Worm (Caenorhabditis elegans) whole organism, L1 larva: Measurements from ENCODE around the gene R02E12.5.
A peak's percentile ranks its signal among the peaks of the same experiment; 100 is the strongest.

ENCODE experiments used
- C16A3.4 ChIP-seq: fragments of 150-350 bp; optimal IDR thresholded peaks from 2 replicates; lab custom pipeline; 2014; ENCODE audit warnings: missing biosample characterization, missing genetic modification characterization
- F16B12.6 ChIP-seq: fragments of 150-350 bp; optimal IDR thresholded peaks from 2 replicates; lab custom pipeline; 2014; ENCODE audit warnings: missing biosample characterization, missing genetic modification characterization
- aly-2 ChIP-seq: fragments of 150-350 bp; optimal IDR thresholded peaks from 2 replicates; lab custom pipeline; 2014; ENCODE audit warnings: missing biosample characterization, missing genetic modification characterization
- ama-1 ChIP-seq: fragments of 150-350 bp; optimal IDR thresholded peaks from 2 replicates; lab custom pipeline; 2014
- ceh-8 ChIP-seq: fragments of 200-800 bp; sonication (Bioruptor generic); optimal IDR thresholded peaks from 2 replicates; lab custom pipeline; 2018; ENCODE audit warnings: mild to moderate bottlenecking, missing genetic modification characterization, moderate library complexity, missing compliant biosample characterization
- ces-1 ChIP-seq: fragments of 150-350 bp; optimal IDR thresholded peaks from 2 replicates; lab custom pipeline; 2014; ENCODE audit warnings: missing biosample characterization, missing genetic modification reagents, missing genetic modification characterization
- dpl-1 ChIP-seq, 3 experiments: fragments of 150-350 bp in 2 of 3; sonication (generic microtip) in 1 of 3; optimal IDR thresholded peaks; 2 replicates each; lab custom pipeline; 2014 to 2017; ENCODE audit warnings: missing biosample characterization in 3 of 3, missing genetic modification characterization in 3 of 3, missing genetic modification reagents in 3 of 3
- egl-13 ChIP-seq: sonication (generic microtip); optimal IDR thresholded peaks from 2 replicates; lab custom pipeline; 2016; ENCODE audit warnings: missing genotype, missing genetic modification reagents, missing genetic modification characterization, missing compliant biosample characterization
- egl-27 ChIP-seq, 2 experiments: fragments of 150-350 bp in 1 of 2; sonication (generic microtip); optimal IDR thresholded peaks; 3 replicates each; lab custom pipeline; 2017 to 2018; ENCODE audit warnings: missing biosample characterization in 2 of 2, missing genetic modification characterization in 2 of 2, missing genetic modification reagents in 2 of 2
- elt-2 ChIP-seq: sonication (generic microtip); optimal IDR thresholded peaks from 2 replicates; lab custom pipeline; 2016; ENCODE audit warnings: missing genetic modification characterization, mild to moderate bottlenecking, inconsistent platforms, missing compliant biosample characterization, missing genetic modification reagents
- elt-3 ChIP-seq, 6 experiments: fragments of 150-350 bp in 1 of 6; sonication (generic microtip); optimal IDR thresholded peaks; 2 replicates each; lab custom pipeline; 2017 to 2018; ENCODE audit warnings: missing biosample characterization in 6 of 6, missing genetic modification characterization in 6 of 6, inconsistent platforms in 1 of 6
- ets-5 ChIP-seq: fragments of 200-800 bp; sonication (Bioruptor generic); IDR thresholded peaks from 2 replicates; pipeline ENCODE4 v1.3.6; 2022; ENCODE audit warnings: missing genetic modification characterization, missing compliant biosample characterization
- fkh-10 ChIP-seq: sonication (generic microtip); optimal IDR thresholded peaks from 2 replicates; lab custom pipeline; 2017; ENCODE audit warnings: missing biosample characterization, missing genetic modification reagents, missing genetic modification characterization
- fkh-8 ChIP-seq: sonication (generic microtip); optimal IDR thresholded peaks from 2 replicates; lab custom pipeline; 2016; ENCODE audit warnings: mild to moderate bottlenecking, missing genetic modification characterization, missing compliant biosample characterization
- fos-1 ChIP-seq: fragments of 150-350 bp; optimal IDR thresholded peaks from 2 replicates; lab custom pipeline; 2014; ENCODE audit warnings: missing biosample characterization, missing genetic modification characterization
- hlh-17 ChIP-seq: fragments of 200-800 bp; sonication (Bioruptor generic); optimal IDR thresholded peaks from 2 replicates; lab custom pipeline; 2018; ENCODE audit warnings: missing genetic modification characterization, mild to moderate bottlenecking, missing compliant biosample characterization, moderate library complexity, borderline replicate concordance
- lin-15B ChIP-seq: fragments of 150-350 bp; sonication (generic microtip); optimal IDR thresholded peaks from 3 replicates; lab custom pipeline; 2014; ENCODE audit warnings: missing biosample characterization, missing genetic modification characterization
- lin-35 ChIP-seq, 2 experiments: fragments of 150-350 bp; optimal IDR thresholded peaks; 2 replicates each; lab custom pipeline; 2014; ENCODE audit warnings: missing biosample characterization in 2 of 2, missing genetic modification characterization in 2 of 2, missing genetic modification reagents in 2 of 2
- lin-39 ChIP-seq: fragments of 150-350 bp; optimal IDR thresholded peaks from 2 replicates; lab custom pipeline; 2014; ENCODE audit warnings: missing biosample characterization, missing genetic modification reagents, missing genetic modification characterization
- lsy-2 ChIP-seq, 2 experiments: fragments of 150-350 bp; optimal IDR thresholded peaks; 2 replicates each; lab custom pipeline; 2014; ENCODE audit warnings: missing biosample characterization in 2 of 2, missing genetic modification characterization in 2 of 2
- mdl-1 ChIP-seq, 2 experiments: fragments of 150-350 bp; optimal IDR thresholded peaks; 2 replicates each; lab custom pipeline; 2014 to 2017; ENCODE audit warnings: missing biosample characterization in 2 of 2, missing genetic modification characterization in 2 of 2, inconsistent platforms in 1 of 2
- mef-2 ChIP-seq: fragments of 150-350 bp; optimal IDR thresholded peaks from 2 replicates; lab custom pipeline; 2014; ENCODE audit warnings: missing biosample characterization, missing genetic modification characterization
- mep-1 ChIP-seq: fragments of 150-350 bp; optimal IDR thresholded peaks from 2 replicates; lab custom pipeline; 2014; ENCODE audit warnings: missing biosample characterization, missing genetic modification characterization
- nhr-11 ChIP-seq: fragments of 150-350 bp; optimal IDR thresholded peaks from 2 replicates; lab custom pipeline; 2014; ENCODE audit warnings: missing biosample characterization, missing genetic modification characterization
- nhr-19 ChIP-seq: fragments of 200-800 bp; sonication (Bioruptor generic); conservative IDR thresholded peaks from 2 replicates; pipeline ENCODE4 v1.3.6; 2022; ENCODE audit warnings: missing genetic modification characterization, missing compliant biosample characterization
- nhr-20 ChIP-seq: sonication (generic microtip); optimal IDR thresholded peaks from 2 replicates; lab custom pipeline; 2016; ENCODE audit warnings: mild to moderate bottlenecking, missing genetic modification characterization, missing compliant biosample characterization
- nhr-237 ChIP-seq: fragments of 150-350 bp; optimal IDR thresholded peaks from 2 replicates; lab custom pipeline; 2014; ENCODE audit warnings: missing biosample characterization, missing genetic modification characterization
- nhr-28 ChIP-seq: fragments of 150-350 bp; optimal IDR thresholded peaks from 2 replicates; lab custom pipeline; 2014; ENCODE audit warnings: missing biosample characterization, missing genetic modification characterization
- nhr-71 ChIP-seq: sonication (generic microtip); optimal IDR thresholded peaks from 2 replicates; lab custom pipeline; 2016; ENCODE audit warnings: mild to moderate bottlenecking, missing genetic modification characterization, moderate library complexity, missing compliant biosample characterization
- nhr-85 ChIP-seq: sonication (generic microtip); peaks from one replicate; lab custom pipeline; 2016; ENCODE audit warnings: missing genetic modification characterization, inconsistent platforms, missing compliant biosample characterization
- pag-3 ChIP-seq: sonication (generic microtip); optimal IDR thresholded peaks from 2 replicates; lab custom pipeline; 2017; ENCODE audit warnings: missing genetic modification characterization, mild to moderate bottlenecking, missing compliant biosample characterization, antibody characterized with exemption, borderline replicate concordance; ENCODE audit not compliant: insufficient read depth
- pax-3 ChIP-seq: fragments of 200-800 bp; sonication (Bioruptor generic); optimal IDR thresholded peaks from 2 replicates; lab custom pipeline; 2018; ENCODE audit warnings: mild to moderate bottlenecking, missing genetic modification characterization, moderate library complexity, missing compliant biosample characterization
- pqm-1 ChIP-seq: sonication (generic microtip); optimal IDR thresholded peaks from 3 replicates; lab custom pipeline; 2017; ENCODE audit warnings: missing biosample characterization, missing genetic modification characterization
- snu-23 ChIP-seq: sonication (generic microtip); optimal IDR thresholded peaks from 2 replicates; lab custom pipeline; 2016; ENCODE audit warnings: missing genetic modification characterization, missing compliant biosample characterization
- sox-4 ChIP-seq: sonication (generic microtip); optimal IDR thresholded peaks from 2 replicates; lab custom pipeline; 2016; ENCODE audit warnings: missing genetic modification characterization, missing compliant biosample characterization
- sup-37 ChIP-seq: fragments of 200-800 bp; sonication (Bioruptor generic); optimal IDR thresholded peaks from 2 replicates; lab custom pipeline; 2018; ENCODE audit warnings: mild to moderate bottlenecking, missing genetic modification characterization, missing compliant biosample characterization
- swsn-7 ChIP-seq: sonication (generic microtip); optimal IDR thresholded peaks from 2 replicates; lab custom pipeline; 2016; ENCODE audit warnings: missing genetic modification characterization, missing compliant biosample characterization
- tbx-2 ChIP-seq: sonication (generic microtip); optimal IDR thresholded peaks from 2 replicates; lab custom pipeline; 2016; ENCODE audit warnings: missing genetic modification characterization, missing compliant biosample characterization
- tlp-1 ChIP-seq: fragments of 150-350 bp; optimal IDR thresholded peaks from 2 replicates; lab custom pipeline; 2014; ENCODE audit warnings: missing biosample characterization, missing genetic modification characterization
- unc-130 ChIP-seq: fragments of 150-350 bp; optimal IDR thresholded peaks from 2 replicates; lab custom pipeline; 2017; ENCODE audit warnings: missing biosample characterization, missing genetic modification characterization, inconsistent platforms
- unc-30 ChIP-seq: sonication (generic microtip); optimal IDR thresholded peaks from 2 replicates; lab custom pipeline; 2017; ENCODE audit warnings: missing biosample characterization, missing genetic modification characterization
- unc-62 ChIP-seq: fragments of 150-350 bp; optimal IDR thresholded peaks from 2 replicates; lab custom pipeline; 2014; ENCODE audit warnings: missing biosample characterization, missing genetic modification reagents, missing genetic modification characterization
- unc-86 ChIP-seq: sonication (generic microtip); optimal IDR thresholded peaks from 2 replicates; lab custom pipeline; 2016; ENCODE audit warnings: missing genetic modification characterization, missing compliant biosample characterization
- unc-98 ChIP-seq: fragments of 200-800 bp; sonication (Bioruptor generic); IDR thresholded peaks from 2 replicates; pipeline ENCODE4 v1.3.6; 2022; ENCODE audit warnings: missing genetic modification characterization, missing compliant biosample characterization
- xbp-1 ChIP-seq: sonication (generic microtip); optimal IDR thresholded peaks from 2 replicates; lab custom pipeline; 2016; ENCODE audit warnings: missing genetic modification characterization, missing compliant biosample characterization

The R02E12.5 gene

ce11 chrX:3969353-3969752 is 27.8 kb upstream of the R02E12.5 start (continued):
- TF ChIP-seq pag-3 (tag; lab: Kevin White, UChicago) (no peak), unc-98 (GFP tag; lab: Robert Waterston, UW) (no peak), unc-30 (tag; lab: Kevin White, UChicago) (no peak), elt-2 (tag; lab: Kevin White, UChicago) (no peak), tlp-1 (tag; lab: Kevin White, UChicago) (no peak), pqm-1 (tag; lab: Kevin White, UChicago) (no peak), unc-86 (tag; lab: Kevin White, UChicago) (no peak), unc-130 (tag; lab: Kevin White, UChicago) (no peak), ceh-8 (GFP tag; lab: Kevin White, UChicago) (no peak), fos-1 (tag; lab: Kevin White, UChicago) (no peak), nhr-28 (tag; lab: Kevin White, UChicago) (no peak), unc-62 (no peak), nhr-19 (GFP tag; lab: Robert Waterston, UW) (peak; percentile 7; the same call in 1 of the 2 replicates), nhr-237 (tag; lab: Kevin White, UChicago) (no peak), swsn-7 (tag; lab: Kevin White, UChicago) (no peak), fkh-8 (tag; lab: Kevin White, UChicago) (no peak), C16A3.4 (tag; lab: Kevin White, UChicago) (peak; percentile 15), lin-35 (GFP tag; optimal IDR thresholded peaks at IDR 0.05; lab: Kevin White, UChicago) (peak in 1 of 2 experiments; percentile 51), lin-15B (no peak), lin-39 (no peak), ama-1 (lab: Kevin White, UChicago) (no peak), nhr-85 (tag; lab: Kevin White, UChicago) (no peak), mdl-1 (tag; optimal IDR thresholded peaks at IDR 0.05; lab: Kevin White, UChicago) (peak in 1 of 2 experiments; percentile 6), elt-3 (tag; optimal IDR thresholded peaks at IDR 0.05; lab: Kevin White, UChicago) (no peak), nhr-71 (tag; lab: Kevin White, UChicago) (peak; percentile 22), snu-23 (GFP tag; lab: Kevin White, UChicago) (peak; percentile 19), tbx-2 (tag; lab: Kevin White, UChicago) (no peak), fkh-10 (GFP tag; lab: Kevin White, UChicago) (no peak), dpl-1 (GFP tag; optimal IDR thresholded peaks at IDR 0.05; lab: Kevin White, UChicago) (no peak), mep-1 (peak; percentile 32), ets-5 (no peak), nhr-11 (tag; lab: Kevin White, UChicago) (no peak), ces-1 (no peak), sox-4 (tag; lab: Kevin White, UChicago) (no peak), F16B12.6 (tag; lab: Kevin White, UChicago) (no peak), pax-3 (tag; lab: Kevin White, UChicago) (no peak), egl-13 (tag; lab: Kevin White, UChicago) (no peak), aly-2 (tag; lab: Kevin White, UChicago) (no peak), xbp-1 (peak; percentile 12), egl-27 (tag; optimal IDR thresholded peaks at IDR 0.05; lab: Kevin White, UChicago) (no peak), sup-37 (GFP tag; lab: Kevin White, UChicago) (no peak), hlh-17 (GFP tag; lab: Kevin White, UChicago) (no peak), mef-2 (no peak), nhr-20 (tag; lab: Kevin White, UChicago) (peak; percentile 26), lsy-2 (tag; optimal IDR thresholded peaks at IDR 0.05; lab: Kevin White, UChicago) (no peak)
